Worm (Caenorhabditis elegans): Measurements from ENCODE around the gene fbxa-214.
"Not testable (repeated sequence)": the region's sequence is repeated elsewhere in the genome, so short reads cannot be mapped to it uniquely, and the experiment has no call there.

- TF ChIP-seq mls-2 (tag; optimal IDR thresholded peaks at IDR 0.05); drap-1 (GFP tag; optimal IDR thresholded peaks at IDR 0.05); nhr-12 (tag; optimal IDR thresholded peaks at IDR 0.05); unc-62 (GFP tag; optimal IDR thresholded peaks at IDR 0.05); unc-120 (tag; optimal IDR thresholded peaks at IDR 0.05; ENCODE audit: poor library complexity, severe bottlenecking); zip-8 (tag; optimal IDR thresholded peaks at IDR 0.05); blmp-1 (tag; optimal IDR thresholded peaks at IDR 0.05); nhr-237 (tag; optimal IDR thresholded peaks at IDR 0.05); lin-13 (tag; optimal IDR thresholded peaks at IDR 0.05); pha-4 (tag; optimal IDR thresholded peaks at IDR 0.05); nhr-76 (tag; optimal IDR thresholded peaks at IDR 0.05); mep-1 (tag; optimal IDR thresholded peaks at IDR 0.05); ztf-11 (tag; optimal IDR thresholded peaks at IDR 0.05); sem-2 (GFP tag; optimal IDR thresholded peaks at IDR 0.05): not testable (repeated sequence)
These were observed 31.3 kb downstream of the fbxa-214 start, which contains the start of gene F29G9.1 for ce11 chrV:6038405-6039151.
